Fruit fly (Drosophila melanogaster): Measurements from ENCODE around the gene Pfdn6.

Pfdn6 gene

DNA sequence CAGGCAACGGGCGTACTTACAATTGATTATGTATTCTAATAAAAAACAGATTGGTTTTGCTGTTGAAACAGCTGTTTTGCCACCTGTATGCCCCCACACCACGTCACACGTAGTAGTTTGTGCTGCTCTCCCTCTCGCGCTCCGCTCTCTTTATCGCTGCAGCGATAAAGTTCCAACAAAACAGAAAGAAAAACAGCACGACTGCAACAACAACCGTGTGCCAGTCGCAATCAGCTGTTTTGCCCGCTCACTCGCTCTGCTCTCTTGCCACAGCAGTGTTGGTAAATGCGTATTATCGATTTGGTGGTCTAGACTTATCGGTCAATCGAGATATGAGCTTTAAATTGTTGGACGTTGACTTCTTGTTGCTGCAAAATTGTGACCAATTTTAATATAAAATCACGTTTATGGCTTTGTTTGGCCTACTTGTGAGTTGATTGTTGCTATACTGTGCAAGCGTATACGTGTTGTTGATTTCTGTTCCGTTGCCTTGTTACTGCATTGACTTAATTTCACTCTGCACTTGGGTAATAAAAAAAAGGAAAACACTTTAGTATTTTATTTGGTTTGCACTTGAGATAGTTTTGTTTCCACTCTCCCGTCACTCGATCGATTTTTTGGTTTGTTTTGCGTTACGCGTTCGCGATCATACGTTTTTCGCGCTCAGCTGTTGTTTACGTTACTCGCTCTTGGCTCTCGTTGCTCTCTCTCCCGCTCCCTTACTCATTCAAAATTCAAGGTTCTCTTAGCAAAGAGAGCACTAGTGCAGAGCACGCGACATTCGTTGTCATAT lies 26.4 kb upstream of the Pfdn6 start (continued):
- TF ChIP-seq Doc3 (GFP tag; IDR thresholded peaks at IDR 0.05; ENCODE audit: partially characterized antibody), result no peak
- TF ChIP-seq CG2678 (tag; optimal IDR thresholded peaks at IDR 0.05), result no peak
- TF ChIP-seq CG11560 (tag; IDR thresholded peaks at IDR 0.05), result no peak
- TF ChIP-seq E2f1 (GFP tag; IDR thresholded peaks at IDR 0.05), result no peak
- no peak for TF ChIP-seq Abd-B (GFP tag; optimal IDR thresholded peaks at IDR 0.05)
- no peak for TF ChIP-seq nerfin-1 (tag; optimal IDR thresholded peaks at IDR 0.05)
- TF ChIP-seq CG5953 (GFP tag; IDR thresholded peaks at IDR 0.05), result no peak
- TF ChIP-seq CG43689 (GFP tag; IDR thresholded peaks at IDR 0.05), result no peak
- TF ChIP-seq CG1602 (GFP tag; optimal IDR thresholded peaks at IDR 0.05), result no peak
- TF ChIP-seq CG18764 (GFP tag; optimal IDR thresholded peaks at IDR 0.05), result no peak
- TF ChIP-seq gsb (GFP tag; IDR thresholded peaks at IDR 0.05), result no peak
- no peak for TF ChIP-seq fd3F (GFP tag; optimal IDR thresholded peaks at IDR 0.05)
- TF ChIP-seq ATbp (GFP tag; optimal IDR thresholded peaks at IDR 0.05), result peak; percentile 34
- peak; percentile 13 for TF ChIP-seq Six4 (GFP tag; optimal IDR thresholded peaks at IDR 0.05)
- peak; percentile 17 for TF ChIP-seq Sry-δ (GFP tag; optimal IDR thresholded peaks at IDR 0.05)
- TF ChIP-seq maf-S (GFP tag; optimal IDR thresholded peaks at IDR 0.05), result no peak
- TF ChIP-seq CG3995 (GFP tag; optimal IDR thresholded peaks at IDR 0.05), result peak; percentile 75
- TF ChIP-seq CG4282 (GFP tag; optimal IDR thresholded peaks at IDR 0.05), result no peak
- no peak for TF ChIP-seq nau (GFP tag; optimal IDR thresholded peaks at IDR 0.05)
- peak; percentile 62 for TF ChIP-seq CG10543 (GFP tag; optimal IDR thresholded peaks at IDR 0.05)
- no peak for TF ChIP-seq HLH3B (GFP tag; IDR thresholded peaks at IDR 0.05)
- no peak for TF ChIP-seq Awh (GFP tag; IDR thresholded peaks at IDR 0.05)
- TF ChIP-seq da (GFP tag; optimal IDR thresholded peaks at IDR 0.05), result no peak
- TF ChIP-seq CG14965 (GFP tag; optimal IDR thresholded peaks at IDR 0.05; ENCODE audit: borderline replicate concordance), result no peak
- TF ChIP-seq H15 (GFP tag; IDR thresholded peaks at IDR 0.05), result no peak
- no peak for TF ChIP-seq pan (optimal IDR thresholded peaks at IDR 0.05)
- TF ChIP-seq pan (GFP tag; optimal IDR thresholded peaks at IDR 0.05 in 1 of 2, IDR thresholded peaks at IDR 0.05 in 1 of 2), result no peak
- TF ChIP-seq Deaf1 (tag; optimal IDR thresholded peaks at IDR 0.05), result no peak
- TF ChIP-seq CG6854 (GFP tag; optimal IDR thresholded peaks at IDR 0.05), result no peak
- TF ChIP-seq sd (tag; optimal IDR thresholded peaks at IDR 0.05), result no peak
- no peak for TF ChIP-seq Spps (tag; optimal IDR thresholded peaks at IDR 0.05)
- TF ChIP-seq Blimp-1 (GFP tag; optimal IDR thresholded peaks at IDR 0.05), result no peak
- TF ChIP-seq CG1233 (GFP tag; optimal IDR thresholded peaks at IDR 0.05), result no peak
- peak; percentile 27 for TF ChIP-seq CG4424 (GFP tag; optimal IDR thresholded peaks at IDR 0.05)
- no peak for TF ChIP-seq inv (GFP tag; IDR thresholded peaks at IDR 0.05; ENCODE audit: partially characterized antibody)
- TF ChIP-seq CG6813 (GFP tag; optimal IDR thresholded peaks at IDR 0.05), result no peak
- no peak for TF ChIP-seq CG6689 (GFP tag; IDR thresholded peaks at IDR 0.05)
- TF ChIP-seq CG7928 (GFP tag; optimal IDR thresholded peaks at IDR 0.05), result no peak
- TF ChIP-seq CG3065 (GFP tag; optimal IDR thresholded peaks at IDR 0.05), result no peak
- TF ChIP-seq toy (GFP tag; IDR thresholded peaks at IDR 0.05), result no peak
- peak; percentile 7 for TF ChIP-seq CG6254 (GFP tag; optimal IDR thresholded peaks at IDR 0.05)
- TF ChIP-seq Lhr (GFP tag; optimal IDR thresholded peaks at IDR 0.05), result no peak
- TF ChIP-seq CHES-1-like (GFP tag; optimal IDR thresholded peaks at IDR 0.05), result peak; percentile 28
- no peak for TF ChIP-seq CG2129 (GFP tag; IDR thresholded peaks at IDR 0.05; ENCODE audit: partially characterized antibody)
- TF ChIP-seq mirr (GFP tag; optimal IDR thresholded peaks at IDR 0.05), result peak; percentile 1
- TF ChIP-seq chinmo (GFP tag; IDR thresholded peaks at IDR 0.05; ENCODE audit: partially characterized antibody), result peak; percentile 74; the same call in 2 of the 4 replicates
- peak; percentile 48 for TF ChIP-seq BEAF-32 (GFP tag; optimal IDR thresholded peaks at IDR 0.05)
- TF ChIP-seq Trl (optimal IDR thresholded peaks at IDR 0.05), result peak; percentile 95 to 96
- TF ChIP-seq Trl (GFP tag; optimal IDR thresholded peaks at IDR 0.05), result peak; percentile 58
- no peak for TF ChIP-seq ase (GFP tag; IDR thresholded peaks at IDR 0.05)

Data from whole organism, embryonic.